Fruit fly (Drosophila melanogaster) whole organism, embryonic: ENCODE results near the gene CG7276.

Experiments used
- Atf-2 ChIP-seq: fragments of 200-800 bp; sonication (Bioruptor generic); optimal IDR thresholded peaks from 2 replicates; lab custom pipeline; 2016; ENCODE audit warnings: missing biosample characterization, missing genetic modification characterization
- Blimp-1 ChIP-seq: fragments of 200-800 bp; sonication (Bioruptor generic); optimal IDR thresholded peaks from 3 replicates; lab custom pipeline; 2018; ENCODE audit warnings: missing biosample characterization, missing genetic modification characterization, mild to moderate bottlenecking, moderate library complexity, missing genetic modification reagents
- BtbVII ChIP-seq: fragments of 200-800 bp; sonication (Bioruptor generic); optimal IDR thresholded peaks from 3 replicates; lab custom pipeline; 2017; ENCODE audit warnings: missing biosample characterization, mild to moderate bottlenecking, missing genetic modification characterization
- CG11696 ChIP-seq: fragments of 200-800 bp; sonication (Bioruptor generic); IDR thresholded peaks from 2 replicates; pipeline ENCODE4 v1.3.6; 2022; ENCODE audit warnings: missing biosample characterization, missing genetic modification characterization
- CG13894 ChIP-seq: fragments of 200-800 bp; sonication (Bioruptor generic); optimal IDR thresholded peaks from 3 replicates; lab custom pipeline; 2018; ENCODE audit warnings: missing biosample characterization, mild to moderate bottlenecking, missing genetic modification characterization, moderate library complexity
- CG3163 ChIP-seq: fragments of 200-800 bp; sonication (Bioruptor generic); optimal IDR thresholded peaks from 3 replicates; lab custom pipeline; 2016; ENCODE audit warnings: missing biosample characterization, missing genetic modification characterization
- CG32532 ChIP-seq: fragments of 200-800 bp; sonication (Bioruptor generic); IDR thresholded peaks from 2 replicates; pipeline ENCODE4 v1.3.6; 2022; ENCODE audit warnings: missing biosample characterization, missing genetic modification characterization
- CG32772 ChIP-seq: fragments of 200-800 bp; sonication (Bioruptor generic); IDR thresholded peaks from 2 replicates; pipeline ENCODE4 v1.3.6; 2022; ENCODE audit warnings: missing biosample characterization, missing genetic modification characterization
- CG42726 ChIP-seq: fragments of 200-800 bp; sonication (Bioruptor generic); IDR thresholded peaks from 2 replicates; pipeline ENCODE4 v1.3.6; 2022; ENCODE audit warnings: missing biosample characterization, missing genetic modification characterization; ENCODE audit not compliant: partially characterized antibody
- CG4707 ChIP-seq: fragments of 200-800 bp; sonication (Bioruptor generic); optimal IDR thresholded peaks from 2 replicates; lab custom pipeline; 2018; ENCODE audit warnings: missing biosample characterization, mild to moderate bottlenecking, missing genetic modification characterization, moderate library complexity
- CHES-1-like ChIP-seq: fragments of 200-800 bp; sonication (Bioruptor generic); optimal IDR thresholded peaks from 2 replicates; lab custom pipeline; 2016; ENCODE audit warnings: missing biosample characterization, missing genetic modification characterization
- Dbx ChIP-seq: fragments of 200-800 bp; sonication (Bioruptor generic); IDR thresholded peaks from 3 replicates; pipeline ENCODE4 v1.3.6; 2022; ENCODE audit warnings: missing biosample characterization, missing genetic modification characterization
- Drgx ChIP-seq: fragments of 200-800 bp; sonication (Bioruptor generic); IDR thresholded peaks from 2 replicates; pipeline ENCODE4 v1.3.6; 2022; ENCODE audit warnings: missing biosample characterization, missing genetic modification characterization
- Hr39 ChIP-seq: fragments of >200 bp; optimal IDR thresholded peaks from 2 replicates; lab custom pipeline; 2017
- Med ChIP-seq: fragments of 200-800 bp; sonication (Bioruptor generic); peaks from one replicate; lab custom pipeline; 2016; ENCODE audit warnings: missing biosample characterization, missing genetic modification characterization, mild to moderate bottlenecking, inconsistent platforms, moderate library complexity
- NK7.1 ChIP-seq: fragments of 200-800 bp; sonication (Bioruptor generic); optimal IDR thresholded peaks from 3 replicates; lab custom pipeline; 2016; ENCODE audit warnings: missing biosample characterization, missing genetic modification characterization
- Pdp1 ChIP-seq, 2 experiments: fragments of 200-800 bp; sonication (Bioruptor generic); optimal IDR thresholded peaks; 3 replicates each; lab custom pipeline; 2016; ENCODE audit warnings: missing biosample characterization in 2 of 2, missing genetic modification characterization in 2 of 2, mild to moderate bottlenecking in 1 of 2, moderate library complexity in 1 of 2
- Spps ChIP-seq: fragments of 200-800 bp; sonication (Bioruptor generic); optimal IDR thresholded peaks from 2 replicates; lab custom pipeline; 2018; ENCODE audit warnings: missing biosample characterization, mild to moderate bottlenecking, missing genetic modification characterization
- Sry-β ChIP-seq: fragments of 200-800 bp; sonication (Bioruptor generic); optimal IDR thresholded peaks from 2 replicates; lab custom pipeline; 2018; ENCODE audit warnings: missing biosample characterization, mild to moderate bottlenecking, missing genetic modification characterization, moderate library complexity
- Trl ChIP-seq, 3 experiments: fragments of >200 bp in 2 of 3; fragments of 200-800 bp in 1 of 3; sonication (Bioruptor generic) in 1 of 3; optimal IDR thresholded peaks; 2 replicates in 1 of 3; 3 replicates in 2 of 3; lab custom pipeline; 2016 to 2017; ENCODE audit warnings: missing biosample characterization in 1 of 3, missing genetic modification characterization in 1 of 3
- abd-A ChIP-seq: fragments of 200-800 bp; sonication (Bioruptor generic); optimal IDR thresholded peaks from 3 replicates; lab custom pipeline; 2019; ENCODE audit warnings: missing biosample characterization, mild to moderate bottlenecking, missing genetic modification characterization, moderate library complexity
- br ChIP-seq: fragments of >200 bp; optimal IDR thresholded peaks from 2 replicates; lab custom pipeline; 2017
- caup ChIP-seq: fragments of 200-800 bp; sonication (Bioruptor generic); optimal IDR thresholded peaks from 3 replicates; lab custom pipeline; 2017; ENCODE audit warnings: missing biosample characterization, mild to moderate bottlenecking, missing genetic modification characterization, moderate library complexity; ENCODE audit not compliant: severe bottlenecking
- ewg ChIP-seq: fragments of 200-800 bp; sonication (Bioruptor generic); optimal IDR thresholded peaks from 3 replicates; lab custom pipeline; 2017; ENCODE audit warnings: mild to moderate bottlenecking, missing biosample characterization, missing genetic modification reagents, missing genetic modification characterization
- exex ChIP-seq: fragments of 200-800 bp; sonication (Bioruptor generic); optimal IDR thresholded peaks from 4 replicates; lab custom pipeline; 2018; ENCODE audit warnings: missing biosample characterization, mild to moderate bottlenecking, missing genetic modification characterization, moderate library complexity
- gem ChIP-seq: fragments of 200-800 bp; sonication (Bioruptor generic); optimal IDR thresholded peaks from 2 replicates; lab custom pipeline; 2019; ENCODE audit warnings: missing biosample characterization, mild to moderate bottlenecking, missing genetic modification characterization, moderate library complexity
- jing ChIP-seq: fragments of 200-800 bp; sonication (Bioruptor generic); optimal IDR thresholded peaks from 2 replicates; lab custom pipeline; 2018; ENCODE audit warnings: missing biosample characterization, mild to moderate bottlenecking, missing genetic modification characterization
- kni ChIP-seq: fragments of 200-800 bp; sonication (Bioruptor generic); optimal IDR thresholded peaks from 3 replicates; lab custom pipeline; 2017; ENCODE audit warnings: mild to moderate bottlenecking, missing biosample characterization, missing genetic modification reagents, missing genetic modification characterization
- salm ChIP-seq: fragments of 200-800 bp; sonication (Bioruptor generic); optimal IDR thresholded peaks from 2 replicates; lab custom pipeline; 2018; ENCODE audit warnings: missing biosample characterization, mild to moderate bottlenecking, missing genetic modification characterization
- scrt ChIP-seq: fragments of 200-800 bp; sonication (Bioruptor generic); optimal IDR thresholded peaks from 2 replicates; lab custom pipeline; 2018; ENCODE audit warnings: missing biosample characterization, mild to moderate bottlenecking, missing genetic modification characterization, moderate library complexity
- sens ChIP-seq: fragments of 200-800 bp; sonication (Bioruptor generic); peaks from one replicate; lab custom pipeline; 2016; ENCODE audit warnings: missing biosample characterization, missing genetic modification characterization
- sqz ChIP-seq: fragments of 200-800 bp; sonication (Bioruptor generic); optimal IDR thresholded peaks from 3 replicates; lab custom pipeline; 2018; ENCODE audit warnings: missing biosample characterization, mild to moderate bottlenecking, missing genetic modification characterization
- tll ChIP-seq, 2 experiments: fragments of 200-800 bp in 1 of 2; fragments of >200 bp in 1 of 2; sonication (Bioruptor generic) in 1 of 2; optimal IDR thresholded peaks; 2 replicates each; lab custom pipeline; 2017 to 2019; ENCODE audit warnings: missing biosample characterization in 2 of 2, missing genetic modification characterization in 2 of 2, mild to moderate bottlenecking in 1 of 2, moderate library complexity in 1 of 2
- zen ChIP-seq: fragments of 200-800 bp; sonication (Bioruptor generic); optimal IDR thresholded peaks from 3 replicates; lab custom pipeline; 2018; ENCODE audit warnings: missing biosample characterization, mild to moderate bottlenecking, missing genetic modification characterization, moderate library complexity

The CG7276 gene

dm6 chr3L:15538582-15539490, 40.8 kb downstream of the CG7276 start (continued):
- TF ChIP-seq sens (GFP tag; lab: Kevin White, UChicago) (peak; percentile 45), NK7.1 (GFP tag; lab: Kevin White, UChicago) (no peak), caup (GFP tag; lab: Kevin White, UChicago) (no peak), exex (tag; lab: Kevin White, UChicago) (peak; percentile 88)

dm6 chr3L:15539903-15540409, 42.0 kb downstream of the CG7276 start:
- TF ChIP-seq Med (GFP tag; lab: Kevin White, UChicago) = peak; percentile 8
- TF ChIP-seq Blimp-1 (GFP tag; lab: Kevin White, UChicago) = peak; percentile 12
- no peak for TF ChIP-seq CG13894 (tag; lab: Kevin White, UChicago)
- TF ChIP-seq Pdp1 (GFP tag; optimal IDR thresholded peaks at IDR 0.05; lab: Kevin White, UChicago) = peak in 1 of 2 experiments; percentile 53
- no peak for TF ChIP-seq Atf-2 (GFP tag; lab: Kevin White, UChicago)
- TF ChIP-seq sens (GFP tag; lab: Kevin White, UChicago) = peak; percentile 53
- TF ChIP-seq Drgx (GFP tag; lab: Robert Waterston, UW) = no peak
- TF ChIP-seq Spps (tag; lab: Kevin White, UChicago) = no peak
- no peak for TF ChIP-seq salm (tag; lab: Kevin White, UChicago)
- TF ChIP-seq Sry-β (GFP tag; lab: Kevin White, UChicago) = no peak
- peak; percentile 12 for TF ChIP-seq kni (GFP tag; lab: Kevin White, UChicago)
- no peak for TF ChIP-seq Dbx (GFP tag; lab: Robert Waterston, UW)

- TF ChIP-seq CG32532 (GFP tag; lab: Robert Waterston, UW) (no peak), CG32772 (0 out of 2 replicates have a peak, but pooled peaks have one; percentile 23), sqz (peak; percentile 66), CG11696 (no peak), ewg (GFP tag; lab: Kevin White, UChicago) (peak; percentile 38), Trl (optimal IDR thresholded peaks at IDR 0.05; lab: Kevin White, UChicago) (peak; percentile 18 to 50), Trl (GFP tag; optimal IDR thresholded peaks at IDR 0.05; lab: Kevin White, UChicago) (no peak), CHES-1-like (GFP tag; lab: Kevin White, UChicago) (no peak)
Observed at dm6 chr3L:15540682-15541081, 42.7 kb downstream of the CG7276 start.

- peak; percentile 51 for TF ChIP-seq zen (tag; lab: Kevin White, UChicago)
- no peak for TF ChIP-seq jing (GFP tag; lab: Kevin White, UChicago)
- TF ChIP-seq Hr39 (lab: Kevin White, UChicago) = no peak
- TF ChIP-seq CG42726 (GFP tag; lab: Robert Waterston, UW) = no peak
- TF ChIP-seq scrt (GFP tag; lab: Kevin White, UChicago) = peak; percentile 94
- peak; percentile 40 for TF ChIP-seq abd-A (tag; lab: Kevin White, UChicago)
Observed at dm6 chr3L:15541281-15541680, 43.3 kb downstream of the CG7276 start.

- no peak for TF ChIP-seq BtbVII (GFP tag; lab: Kevin White, UChicago)
- TF ChIP-seq tll (GFP tag; optimal IDR thresholded peaks at IDR 0.05; lab: Kevin White, UChicago) = no peak
- TF ChIP-seq br (lab: Kevin White, UChicago) = no peak
- TF ChIP-seq gem = no peak
- no peak for TF ChIP-seq CG3163
- no peak for TF ChIP-seq CG4707 (GFP tag; lab: Kevin White, UChicago)
Observed at dm6 chr3L:15543049-15543448, 45.0 kb downstream of the CG7276 start.
